Worm (Caenorhabditis elegans) whole organism, mixed stage, embryonic: Measurements from ENCODE around the gene F48E3.2.

ENCODE experiments used
- M03D4.4 ChIP-seq: sonication (generic microtip); optimal IDR thresholded peaks from 2 replicates; lab custom pipeline; 2017; ENCODE audit warnings: mild to moderate bottlenecking, missing genetic modification characterization, missing compliant biosample characterization
- bed-3 ChIP-seq: fragments of 200-800 bp; sonication (Bioruptor generic); optimal IDR thresholded peaks from 3 replicates; lab custom pipeline; 2018; ENCODE audit warnings: mild to moderate bottlenecking, missing genetic modification characterization, moderate library complexity, missing compliant biosample characterization
- blmp-1 ChIP-seq: fragments of 150-350 bp; optimal IDR thresholded peaks from 2 replicates; lab custom pipeline; 2014; ENCODE audit warnings: missing biosample characterization, missing genetic modification characterization
- ceh-39 ChIP-seq: fragments of 150-350 bp; optimal IDR thresholded peaks from 2 replicates; lab custom pipeline; 2014; ENCODE audit warnings: missing biosample characterization, missing genetic modification characterization
- ceh-43 ChIP-seq: fragments of 200-800 bp; sonication (Bioruptor generic); optimal IDR thresholded peaks from 2 replicates; lab custom pipeline; 2018; ENCODE audit warnings: mild to moderate bottlenecking, missing genetic modification characterization, moderate library complexity, missing compliant biosample characterization
- ceh-83 ChIP-seq: fragments of 200-800 bp; sonication (Bioruptor generic); optimal IDR thresholded peaks from 2 replicates; lab custom pipeline; 2018; ENCODE audit warnings: mild to moderate bottlenecking, missing genetic modification characterization, missing compliant biosample characterization
- ces-1 ChIP-seq: fragments of 150-350 bp; optimal IDR thresholded peaks from 2 replicates; lab custom pipeline; 2014; ENCODE audit warnings: missing biosample characterization, missing genetic modification reagents, missing genetic modification characterization
- cnd-1 ChIP-seq: fragments of 200-800 bp; sonication (Bioruptor generic); optimal IDR thresholded peaks from 2 replicates; lab custom pipeline; 2018; ENCODE audit warnings: mild to moderate bottlenecking, missing genetic modification characterization, missing compliant biosample characterization
- drap-1 ChIP-seq: fragments of 200-800 bp; sonication (Bioruptor generic); optimal IDR thresholded peaks from 3 replicates; lab custom pipeline; 2018; ENCODE audit warnings: mild to moderate bottlenecking, missing genetic modification characterization, missing compliant biosample characterization
- elt-1 ChIP-seq: sonication (generic microtip); optimal IDR thresholded peaks from 2 replicates; lab custom pipeline; 2017; ENCODE audit warnings: missing genetic modification characterization, mild to moderate bottlenecking, missing compliant biosample characterization, antibody characterized with exemption, moderate library complexity, borderline replicate concordance; ENCODE audit not compliant: insufficient read depth
- elt-3 ChIP-seq: fragments of 150-350 bp; optimal IDR thresholded peaks from 2 replicates; lab custom pipeline; 2014; ENCODE audit warnings: missing biosample characterization, missing genetic modification characterization
- flh-1 ChIP-seq: fragments of 200-800 bp; sonication (Bioruptor generic); optimal IDR thresholded peaks from 2 replicates; lab custom pipeline; 2018; ENCODE audit warnings: mild to moderate bottlenecking, missing genetic modification characterization, moderate library complexity, missing compliant biosample characterization
- ham-2 ChIP-seq: fragments of 200-800 bp; sonication (Bioruptor generic); optimal IDR thresholded peaks from 2 replicates; lab custom pipeline; 2018; ENCODE audit warnings: mild to moderate bottlenecking, missing genetic modification characterization, missing compliant biosample characterization
- hlh-1 ChIP-seq: fragments of 150-350 bp; optimal IDR thresholded peaks from 2 replicates; lab custom pipeline; 2014; ENCODE audit warnings: missing biosample characterization, missing genetic modification reagents, missing genetic modification characterization
- lin-13 ChIP-seq: fragments of 150-350 bp; optimal IDR thresholded peaks from 2 replicates; lab custom pipeline; 2014; ENCODE audit warnings: missing biosample characterization, missing genetic modification characterization
- lin-32 ChIP-seq: fragments of 200-800 bp; sonication (Bioruptor generic); optimal IDR thresholded peaks from 2 replicates; lab custom pipeline; 2018; ENCODE audit warnings: mild to moderate bottlenecking, missing genetic modification characterization, missing compliant biosample characterization
- lsy-2 ChIP-seq: fragments of 150-350 bp; optimal IDR thresholded peaks from 2 replicates; lab custom pipeline; 2014; ENCODE audit warnings: missing biosample characterization, missing genetic modification characterization
- mab-5 ChIP-seq: fragments of 150-350 bp; optimal IDR thresholded peaks from 2 replicates; lab custom pipeline; 2014; ENCODE audit warnings: missing biosample characterization, missing genetic modification characterization
- mep-1 ChIP-seq: fragments of 150-350 bp; optimal IDR thresholded peaks from 2 replicates; lab custom pipeline; 2017; ENCODE audit warnings: missing biosample characterization, missing genetic modification reagents, missing genetic modification characterization, inconsistent platforms
- mls-2 ChIP-seq: sonication (generic microtip); optimal IDR thresholded peaks from 2 replicates; lab custom pipeline; 2016; ENCODE audit warnings: mild to moderate bottlenecking, missing genetic modification characterization, moderate library complexity, missing compliant biosample characterization
- nhr-12 ChIP-seq: fragments of 150-350 bp; optimal IDR thresholded peaks from 2 replicates; lab custom pipeline; 2014; ENCODE audit warnings: missing biosample characterization, missing genetic modification characterization
- nhr-2 ChIP-seq: fragments of 150-350 bp; optimal IDR thresholded peaks from 2 replicates; lab custom pipeline; 2014; ENCODE audit warnings: missing biosample characterization, missing genetic modification characterization
- nhr-237 ChIP-seq: fragments of 150-350 bp; optimal IDR thresholded peaks from 2 replicates; lab custom pipeline; 2014; ENCODE audit warnings: missing biosample characterization, missing genetic modification characterization
- nhr-28 ChIP-seq: fragments of 150-350 bp; optimal IDR thresholded peaks from 2 replicates; lab custom pipeline; 2014; ENCODE audit warnings: missing biosample characterization, missing genetic modification characterization
- nhr-76 ChIP-seq: sonication (generic microtip); optimal IDR thresholded peaks from 2 replicates; lab custom pipeline; 2017; ENCODE audit warnings: missing biosample characterization, missing genetic modification characterization
- pha-4 ChIP-seq: fragments of 150-350 bp; optimal IDR thresholded peaks from 2 replicates; lab custom pipeline; 2018; ENCODE audit warnings: missing biosample characterization, missing genetic modification reagents, missing genetic modification characterization
- sem-2 ChIP-seq: fragments of 200-800 bp; sonication (Bioruptor generic); optimal IDR thresholded peaks from 2 replicates; lab custom pipeline; 2018; ENCODE audit warnings: mild to moderate bottlenecking, missing genetic modification characterization, missing compliant biosample characterization
- snpc-4 ChIP-seq: fragments of 150-350 bp; optimal IDR thresholded peaks from 2 replicates; lab custom pipeline; 2014; ENCODE audit warnings: missing biosample characterization, missing genetic modification characterization
- sptf-1 ChIP-seq: sonication (generic microtip); optimal IDR thresholded peaks from 2 replicates; lab custom pipeline; 2017; ENCODE audit warnings: mild to moderate bottlenecking, missing genetic modification characterization, moderate library complexity, missing compliant biosample characterization
- tbx-8 ChIP-seq: fragments of 200-800 bp; sonication (Bioruptor generic); optimal IDR thresholded peaks from 2 replicates; lab custom pipeline; 2018; ENCODE audit warnings: mild to moderate bottlenecking, missing genetic modification characterization, moderate library complexity, missing compliant biosample characterization
- unc-120 ChIP-seq: sonication (generic microtip); optimal IDR thresholded peaks from 2 replicates; lab custom pipeline; 2017; ENCODE audit warnings: missing genetic modification characterization, missing compliant biosample characterization; ENCODE audit not compliant: poor library complexity, severe bottlenecking
- unc-39 ChIP-seq: fragments of 150-350 bp; optimal IDR thresholded peaks from 2 replicates; lab custom pipeline; 2014; ENCODE audit warnings: missing biosample characterization, missing genetic modification characterization
- unc-62 ChIP-seq: fragments of 150-350 bp; optimal IDR thresholded peaks from 2 replicates; lab custom pipeline; 2014; ENCODE audit warnings: missing biosample characterization, missing genetic modification reagents, missing genetic modification characterization
- zip-8 ChIP-seq: fragments of 150-350 bp; optimal IDR thresholded peaks from 2 replicates; lab custom pipeline; 2014; ENCODE audit warnings: missing biosample characterization, missing genetic modification characterization
- ztf-11 ChIP-seq: fragments of 150-350 bp; optimal IDR thresholded peaks from 2 replicates; lab custom pipeline; 2014; ENCODE audit warnings: missing biosample characterization, missing genetic modification characterization

Gene F48E3.2

DNA sequence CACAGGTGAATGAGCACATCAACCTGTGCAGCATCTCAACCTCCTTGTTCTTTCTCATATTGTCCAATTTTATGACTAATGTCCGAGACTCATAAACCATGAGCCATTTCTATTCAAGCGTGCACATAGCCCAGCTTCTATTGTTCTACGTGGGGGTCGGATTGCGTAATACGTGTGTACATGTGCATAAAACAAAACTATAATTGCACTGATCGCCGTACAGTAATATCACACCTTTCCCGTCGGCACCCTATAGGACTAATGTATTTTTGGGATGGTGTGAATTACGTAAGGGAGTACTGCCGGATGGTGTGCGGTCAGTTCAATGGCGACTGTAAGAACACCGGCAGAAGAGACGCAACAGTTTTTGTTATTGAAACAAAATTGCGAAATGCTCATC lies 23.0 kb downstream of the F48E3.2 start:
- no peak for TF ChIP-seq pha-4 (tag; lab: Kevin White, UChicago)
- no peak for TF ChIP-seq flh-1 (GFP tag; lab: Kevin White, UChicago)
- no peak for TF ChIP-seq ceh-83 (GFP tag; lab: Kevin White, UChicago)
- TF ChIP-seq unc-62 (GFP tag; lab: Kevin White, UChicago), result no peak
- no peak for TF ChIP-seq bed-3
- no peak for TF ChIP-seq lin-13 (tag; lab: Kevin White, UChicago)
- TF ChIP-seq mls-2 (tag; lab: Kevin White, UChicago), result peak; percentile 2
- TF ChIP-seq snpc-4 (tag; lab: Kevin White, UChicago), result no peak
- no peak for TF ChIP-seq lsy-2 (tag; lab: Kevin White, UChicago)
- no peak for TF ChIP-seq ces-1 (GFP tag; lab: Kevin White, UChicago)
- no peak for TF ChIP-seq M03D4.4 (tag; lab: Kevin White, UChicago)
- no peak for TF ChIP-seq unc-120
- no peak for TF ChIP-seq mep-1
- no peak for TF ChIP-seq tbx-8
- no peak for TF ChIP-seq elt-1
- TF ChIP-seq sptf-1, result no peak
- TF ChIP-seq hlh-1 (tag; lab: Kevin White, UChicago), result no peak
- TF ChIP-seq elt-3 (tag; lab: Kevin White, UChicago), result no peak
- TF ChIP-seq nhr-237 (tag; lab: Kevin White, UChicago), result no peak
- no peak for TF ChIP-seq ham-2 (GFP tag; lab: Kevin White, UChicago)
- TF ChIP-seq nhr-28, result no peak
- TF ChIP-seq ceh-39 (tag; lab: Kevin White, UChicago), result no peak
- no peak for TF ChIP-seq mab-5 (tag; lab: Kevin White, UChicago)
- peak; percentile 82 for TF ChIP-seq zip-8 (tag; lab: Kevin White, UChicago)
- TF ChIP-seq cnd-1 (tag; lab: Kevin White, UChicago), result peak; percentile 39
- no peak for TF ChIP-seq nhr-76 (tag; lab: Kevin White, UChicago)
- peak; percentile 85 for TF ChIP-seq nhr-2 (tag; lab: Kevin White, UChicago)
- TF ChIP-seq nhr-12 (tag; lab: Kevin White, UChicago), result no peak
- no peak for TF ChIP-seq unc-39 (tag; lab: Kevin White, UChicago)
- TF ChIP-seq ceh-43 (GFP tag; lab: Kevin White, UChicago), result no peak
- no peak for TF ChIP-seq drap-1 (GFP tag; lab: Kevin White, UChicago)
- TF ChIP-seq ztf-11 (tag; lab: Kevin White, UChicago), result no peak
- TF ChIP-seq sem-2 (GFP tag; lab: Kevin White, UChicago), result peak; percentile 38
- no peak for TF ChIP-seq blmp-1
- no peak for TF ChIP-seq lin-32

DNA sequence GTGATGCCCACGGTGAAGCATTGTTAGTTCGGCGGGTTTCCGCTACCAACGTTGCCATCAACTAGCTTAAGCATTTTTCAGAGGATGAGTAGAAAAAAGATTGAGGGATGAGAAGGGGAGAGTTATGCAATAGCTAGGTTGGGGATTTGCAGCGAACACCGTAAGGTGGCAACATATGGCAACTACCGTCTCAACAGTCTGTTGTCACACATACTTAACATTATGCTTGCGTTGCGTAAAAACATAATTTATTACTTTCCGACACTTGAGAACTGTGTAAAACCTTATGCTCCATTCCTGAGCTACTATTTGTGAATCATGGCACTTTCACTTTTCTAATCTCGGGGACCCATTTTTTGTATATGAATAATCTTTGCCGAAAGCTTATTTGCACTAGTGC lies 26.2 kb downstream of the F48E3.2 start:
- TF ChIP-seq nhr-2 (tag; lab: Kevin White, UChicago) (peak; percentile 54), sem-2 (GFP tag; lab: Kevin White, UChicago) (no peak), cnd-1 (tag; lab: Kevin White, UChicago) (peak; percentile 64)
- TF ChIP-seq, all 35 proteins: peak for 2

DNA sequence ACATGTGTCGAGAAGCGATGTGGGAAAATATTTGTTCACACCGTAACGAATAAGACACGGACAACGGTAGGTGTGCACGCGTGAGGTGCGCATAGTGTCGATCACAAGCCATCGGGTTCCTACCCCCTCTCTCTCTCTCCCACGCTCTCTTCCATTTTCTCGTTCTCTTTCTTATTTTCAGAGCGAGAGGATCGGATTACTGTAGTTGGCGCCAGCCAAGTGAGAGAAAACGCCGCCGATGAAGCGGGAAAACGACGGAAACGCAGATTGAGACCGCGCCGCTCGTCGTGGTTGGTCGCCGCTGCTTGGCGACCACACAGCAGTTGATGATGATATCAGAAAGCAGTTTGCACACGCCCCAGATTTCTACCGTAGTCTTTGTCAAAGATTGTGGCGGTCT lies 28.5 kb downstream of the F48E3.2 start:
- no peak for TF ChIP-seq ces-1 (GFP tag; lab: Kevin White, UChicago)
- no peak for TF ChIP-seq hlh-1 (tag; lab: Kevin White, UChicago)
- TF ChIP-seq cnd-1 (tag; lab: Kevin White, UChicago), result peak; percentile 14

DNA sequence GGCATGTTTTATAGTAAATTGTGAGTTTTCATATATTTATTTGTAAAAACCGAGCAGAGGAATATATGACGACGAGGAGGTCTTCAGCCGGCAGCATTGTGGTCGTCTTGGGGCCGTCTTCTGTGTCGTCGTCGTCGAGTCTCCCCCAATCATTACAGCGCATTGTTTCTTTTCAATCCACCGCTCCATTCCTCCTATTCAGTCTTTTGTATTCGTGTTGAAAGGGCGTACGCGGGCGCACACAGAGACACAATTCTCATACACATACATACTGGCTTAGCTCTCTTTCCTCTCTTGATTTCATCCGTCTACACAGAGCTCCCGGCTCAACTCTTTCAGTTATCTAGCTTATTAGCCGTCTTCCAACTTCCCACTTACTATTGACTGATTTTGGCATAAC lies 29.3 kb downstream of the F48E3.2 start, which contains the start of gene sox-2:
Gene sox-2, minus strand, starts transcription at position 100 of the 400 bp plus-strand sequence.
- TF ChIP-seq lsy-2 (tag; lab: Kevin White, UChicago) (no peak), elt-3 (tag; lab: Kevin White, UChicago) (no peak), lin-13 (tag; lab: Kevin White, UChicago) (no peak), bed-3 (no peak), mls-2 (tag; lab: Kevin White, UChicago) (no peak), M03D4.4 (tag; lab: Kevin White, UChicago) (no peak), zip-8 (tag; lab: Kevin White, UChicago) (no peak), mep-1 (no peak), pha-4 (tag; lab: Kevin White, UChicago) (no peak), flh-1 (GFP tag; lab: Kevin White, UChicago) (no peak), mab-5 (tag; lab: Kevin White, UChicago) (no peak), nhr-76 (tag; lab: Kevin White, UChicago) (no peak), nhr-28 (no peak), hlh-1 (tag; lab: Kevin White, UChicago) (no peak), tbx-8 (no peak)
